Fruit fly (Drosophila melanogaster) whole organism, embryonic: Measurements from ENCODE around the gene CG8097.

ENCODE experiments used
- Abd-B ChIP-seq: fragments of 200-800 bp; sonication (Bioruptor generic); optimal IDR thresholded peaks from 2 replicates; lab custom pipeline; 2018; ENCODE audit warnings: missing biosample characterization, mild to moderate bottlenecking, missing genetic modification characterization, moderate library complexity
- BEAF-32 ChIP-seq: fragments of 200-800 bp; sonication (Bioruptor generic); optimal IDR thresholded peaks from 3 replicates; lab custom pipeline; 2017; ENCODE audit warnings: missing biosample characterization, missing genetic modification characterization, mild to moderate bottlenecking, moderate library complexity, missing genetic modification reagents
- CG13624 ChIP-seq: fragments of 200-800 bp; sonication (Bioruptor generic); optimal IDR thresholded peaks from 2 replicates; lab custom pipeline; 2016; ENCODE audit warnings: missing biosample characterization, missing genetic modification characterization
- CG14014 ChIP-seq: fragments of 200-800 bp; sonication (Bioruptor generic); IDR thresholded peaks from 2 replicates; pipeline ENCODE4 v1.3.6; 2022; ENCODE audit warnings: missing biosample characterization, missing genetic modification characterization
- CG14860 ChIP-seq: fragments of 200-800 bp; sonication (Bioruptor generic); IDR thresholded peaks from 3 replicates; pipeline ENCODE4 v1.3.6; 2022; ENCODE audit warnings: missing biosample characterization, missing genetic modification characterization; ENCODE audit not compliant: partially characterized antibody
- CG15011 ChIP-seq: fragments of 200-800 bp; sonication (Bioruptor generic); optimal IDR thresholded peaks from 3 replicates; lab custom pipeline; 2018; ENCODE audit warnings: missing biosample characterization, mild to moderate bottlenecking, missing genetic modification characterization
- CG17328 ChIP-seq: fragments of 200-800 bp; sonication (Bioruptor generic); IDR thresholded peaks from 2 replicates; pipeline ENCODE4 v1.3.6; 2022; ENCODE audit warnings: missing biosample characterization, missing genetic modification characterization
- CG18619 ChIP-seq: fragments of 200-800 bp; sonication (Bioruptor generic); optimal IDR thresholded peaks from 3 replicates; lab custom pipeline; 2017; ENCODE audit warnings: missing biosample characterization, mild to moderate bottlenecking, missing genetic modification characterization
- CG30020 ChIP-seq: fragments of 200-800 bp; optimal IDR thresholded peaks from 2 replicates; lab custom pipeline; 2019; ENCODE audit warnings: missing biosample characterization, mild to moderate bottlenecking, missing genetic modification characterization, moderate library complexity
- CG31224 ChIP-seq: fragments of 200-800 bp; sonication (Bioruptor generic); IDR thresholded peaks from 2 replicates; pipeline ENCODE4 v1.3.6; 2022; ENCODE audit warnings: missing biosample characterization, missing genetic modification characterization
- CG31365 ChIP-seq: fragments of 200-800 bp; sonication (Bioruptor generic); optimal IDR thresholded peaks from 2 replicates; lab custom pipeline; 2018; ENCODE audit warnings: missing biosample characterization, mild to moderate bottlenecking, missing genetic modification characterization
- CG34422 ChIP-seq: fragments of 200-800 bp; sonication (Bioruptor generic); IDR thresholded peaks from 3 replicates; pipeline ENCODE4 v1.3.6; 2022; ENCODE audit warnings: missing biosample characterization, missing genetic modification characterization
- CG3726 ChIP-seq: fragments of 200-800 bp; sonication (Bioruptor generic); IDR thresholded peaks from 3 replicates; pipeline ENCODE4, ENCODE4 v1.3.6; 2022; ENCODE audit warnings: missing biosample characterization, missing genetic modification characterization
- CG5953 ChIP-seq: fragments of 200-800 bp; sonication (Bioruptor generic); IDR thresholded peaks from 2 replicates; pipeline ENCODE4 v1.3.6; 2022; ENCODE audit warnings: missing biosample characterization, missing genetic modification characterization
- CG7357 ChIP-seq: fragments of 200-800 bp; sonication (Bioruptor generic); IDR thresholded peaks from 3 replicates; pipeline ENCODE4 v1.3.6; 2022; ENCODE audit warnings: missing biosample characterization, missing genetic modification characterization
- CG9215 ChIP-seq: fragments of 200-800 bp; sonication (Bioruptor generic); IDR thresholded peaks from 2 replicates; pipeline ENCODE4 v1.3.6; 2022; ENCODE audit warnings: missing biosample characterization, missing genetic modification characterization
- CTCF ChIP-seq: fragments of 200-800 bp; sonication (Bioruptor generic); optimal IDR thresholded peaks from 2 replicates; lab custom pipeline; 2017; ENCODE audit warnings: missing biosample characterization, mild to moderate bottlenecking, missing genetic modification characterization, moderate library complexity
- CrebB ChIP-seq: fragments of 200-800 bp; sonication (Bioruptor generic); optimal IDR thresholded peaks from 3 replicates; lab custom pipeline; 2018; ENCODE audit warnings: missing biosample characterization, mild to moderate bottlenecking, missing genetic modification characterization
- D ChIP-seq, 2 experiments: fragments of 200-800 bp in 1 of 2; fragments of >200 bp in 1 of 2; sonication (Bioruptor generic) in 1 of 2; optimal IDR thresholded peaks; 2 replicates in 1 of 2; 3 replicates in 1 of 2; lab custom pipeline; 2017; ENCODE audit warnings: mild to moderate bottlenecking in 1 of 2, missing biosample characterization in 1 of 2, missing genetic modification characterization in 1 of 2, missing genetic modification reagents in 1 of 2
- D19B ChIP-seq: fragments of 200-800 bp; sonication (Bioruptor generic); optimal IDR thresholded peaks from 2 replicates; lab custom pipeline; 2017; ENCODE audit warnings: missing biosample characterization, mild to moderate bottlenecking, missing genetic modification characterization
- Dad ChIP-seq: fragments of 200-800 bp; sonication (Bioruptor generic); optimal IDR thresholded peaks from 3 replicates; lab custom pipeline; 2016; ENCODE audit warnings: missing biosample characterization, missing genetic modification characterization
- E2f1 ChIP-seq: fragments of 200-800 bp; sonication (Bioruptor generic); IDR thresholded peaks from 2 replicates; pipeline ENCODE4 v1.3.6; 2022; ENCODE audit warnings: missing biosample characterization, missing genetic modification characterization
- E2f2 ChIP-seq: fragments of 200-800 bp; sonication (Bioruptor generic); IDR thresholded peaks from 2 replicates; pipeline ENCODE4 v1.3.6; 2022; ENCODE audit warnings: missing biosample characterization, missing genetic modification characterization
- Hr78 ChIP-seq, 2 experiments: fragments of 200-800 bp in 1 of 2; fragments of >200 bp in 1 of 2; sonication (Bioruptor generic) in 1 of 2; optimal IDR thresholded peaks; 2 replicates each; lab custom pipeline; 2017 to 2019; ENCODE audit warnings: missing biosample characterization in 2 of 2, missing genetic modification characterization in 2 of 2, mild to moderate bottlenecking in 1 of 2, moderate library complexity in 1 of 2
- MBD-R2 ChIP-seq: fragments of 200-800 bp; sonication (Bioruptor generic); IDR thresholded peaks from 2 replicates; pipeline ENCODE4 v1.3.6; 2022; ENCODE audit warnings: missing biosample characterization, missing genetic modification characterization
- MTF-1 ChIP-seq: fragments of 200-800 bp; sonication (Bioruptor generic); optimal IDR thresholded peaks from 2 replicates; lab custom pipeline; 2018; ENCODE audit warnings: missing biosample characterization, mild to moderate bottlenecking, missing genetic modification characterization, borderline replicate concordance
- NC2β ChIP-seq: fragments of 200-800 bp; sonication (Bioruptor generic); optimal IDR thresholded peaks from 2 replicates; lab custom pipeline; 2016; ENCODE audit warnings: missing biosample characterization, missing genetic modification characterization
- NFAT ChIP-seq: fragments of 200-800 bp; sonication (Bioruptor generic); IDR thresholded peaks from 2 replicates; pipeline ENCODE4 v1.3.6; 2022; ENCODE audit warnings: missing biosample characterization, missing genetic modification characterization
- NfI ChIP-seq: fragments of 200-800 bp; sonication (Bioruptor generic); optimal IDR thresholded peaks from 3 replicates; lab custom pipeline; 2018; ENCODE audit warnings: missing biosample characterization, mild to moderate bottlenecking, missing genetic modification characterization, moderate library complexity
- Sox100B ChIP-seq: fragments of 200-800 bp; sonication (Bioruptor generic); optimal IDR thresholded peaks from 3 replicates; lab custom pipeline; 2018; ENCODE audit warnings: missing biosample characterization, mild to moderate bottlenecking, missing genetic modification characterization
- Sox102F ChIP-seq: fragments of 200-800 bp; sonication (Bioruptor generic); optimal IDR thresholded peaks from 2 replicates; lab custom pipeline; 2018; ENCODE audit warnings: missing biosample characterization, mild to moderate bottlenecking, missing genetic modification characterization, moderate library complexity
- Ssrp ChIP-seq: fragments of 200-800 bp; sonication (Bioruptor generic); optimal IDR thresholded peaks from 2 replicates; lab custom pipeline; 2018; ENCODE audit warnings: missing biosample characterization, mild to moderate bottlenecking, missing genetic modification characterization, moderate library complexity
- TFAM ChIP-seq: fragments of 200-800 bp; sonication (Bioruptor generic); optimal IDR thresholded peaks from 2 replicates; lab custom pipeline; 2017; ENCODE audit warnings: missing biosample characterization, missing genetic modification characterization, inconsistent platforms
- amos ChIP-seq: fragments of 200-800 bp; sonication (Bioruptor generic); IDR thresholded peaks from 2 replicates; pipeline ENCODE4 v1.3.6; 2022; ENCODE audit warnings: missing biosample characterization, missing genetic modification characterization; ENCODE audit not compliant: partially characterized antibody
- ci ChIP-seq: fragments of 200-800 bp; sonication (Bioruptor generic); IDR thresholded peaks from 3 replicates; pipeline ENCODE4 v1.3.6; 2022; ENCODE audit warnings: missing biosample characterization, missing genetic modification characterization
- corto ChIP-seq: fragments of 200-800 bp; sonication (Bioruptor generic); optimal IDR thresholded peaks from 2 replicates; lab custom pipeline; 2016; ENCODE audit warnings: missing biosample characterization, mild to moderate bottlenecking, missing genetic modification characterization, moderate library complexity
- crol ChIP-seq: fragments of 200-800 bp; sonication (Bioruptor generic); IDR thresholded peaks from 2 replicates; pipeline ENCODE4 v1.3.6; 2022; ENCODE audit warnings: missing biosample characterization, missing genetic modification characterization
- gcm2 ChIP-seq: fragments of 200-800 bp; sonication (Bioruptor generic); optimal IDR thresholded peaks from 2 replicates; lab custom pipeline; 2016; ENCODE audit warnings: missing biosample characterization, missing genetic modification characterization
- gem ChIP-seq: fragments of 200-800 bp; sonication (Bioruptor generic); optimal IDR thresholded peaks from 2 replicates; lab custom pipeline; 2019; ENCODE audit warnings: missing biosample characterization, mild to moderate bottlenecking, missing genetic modification characterization, moderate library complexity
- jigr1 ChIP-seq: fragments of 200-800 bp; sonication (Bioruptor generic); IDR thresholded peaks from 3 replicates; pipeline ENCODE4 v1.3.6; 2022; ENCODE audit warnings: missing biosample characterization, missing genetic modification characterization
- peb ChIP-seq: fragments of 200-800 bp; sonication (Bioruptor generic); IDR thresholded peaks from 2 replicates; pipeline ENCODE4 v1.3.6; 2022; ENCODE audit warnings: missing biosample characterization, missing genetic modification characterization
- ro ChIP-seq: fragments of 200-800 bp; sonication (Bioruptor generic); IDR thresholded peaks from 2 replicates; pipeline ENCODE4 v1.3.6; 2022; ENCODE audit warnings: missing biosample characterization, missing genetic modification characterization
- sr ChIP-seq: fragments of 200-800 bp; sonication (Bioruptor generic); IDR thresholded peaks from 3 replicates; pipeline ENCODE4 v1.3.6; 2022; ENCODE audit warnings: missing biosample characterization, missing genetic modification characterization
- sug ChIP-seq: fragments of 200-800 bp; optimal IDR thresholded peaks from 2 replicates; lab custom pipeline; 2019; ENCODE audit warnings: missing biosample characterization, mild to moderate bottlenecking, missing genetic modification characterization, moderate library complexity
- tap ChIP-seq: fragments of 200-800 bp; optimal IDR thresholded peaks from 3 replicates; lab custom pipeline; 2019; ENCODE audit warnings: missing biosample characterization, mild to moderate bottlenecking, missing genetic modification characterization, moderate library complexity
- tgo ChIP-seq: fragments of 200-800 bp; sonication (Bioruptor generic); IDR thresholded peaks from 3 replicates; pipeline ENCODE4 v1.3.6; 2022; ENCODE audit warnings: missing biosample characterization, missing genetic modification characterization
- vfl ChIP-seq: fragments of 200-800 bp; sonication (Bioruptor generic); optimal IDR thresholded peaks from 2 replicates; lab custom pipeline; 2016; ENCODE audit warnings: missing biosample characterization, missing genetic modification characterization
- zen ChIP-seq: fragments of 200-800 bp; sonication (Bioruptor generic); optimal IDR thresholded peaks from 3 replicates; lab custom pipeline; 2018; ENCODE audit warnings: missing biosample characterization, mild to moderate bottlenecking, missing genetic modification characterization, moderate library complexity
- zfh2 ChIP-seq: fragments of 200-800 bp; sonication (Bioruptor generic); optimal IDR thresholded peaks from 2 replicates; lab custom pipeline; 2016; ENCODE audit warnings: missing biosample characterization, missing genetic modification characterization

CG8097 gene

dm6 chrX:15618953-15619630, 36.1 kb downstream of the CG8097 start (continued):
- no peak for TF ChIP-seq amos (GFP tag; lab: Robert Waterston, UW)
- peak; percentile 74 for TF ChIP-seq E2f1
- peak; percentile 58 for TF ChIP-seq zfh2 (GFP tag; lab: Kevin White, UChicago)
- peak; percentile 83 for TF ChIP-seq Abd-B
- no peak for TF ChIP-seq BEAF-32 (GFP tag; lab: Kevin White, UChicago)
- peak; percentile 86 for TF ChIP-seq Sox102F (GFP tag; lab: Kevin White, UChicago)
- peak; percentile 12 for TF ChIP-seq CTCF
- TF ChIP-seq E2f2 (GFP tag; lab: Robert Waterston, UW), result peak; percentile 42; the same call in 1 of the 2 replicates
- TF ChIP-seq CG7357 (GFP tag; lab: Robert Waterston, UW), result peak; percentile 33; the same call in 1 of the 3 replicates
- TF ChIP-seq zen (tag; lab: Kevin White, UChicago), result peak; percentile 50
- TF ChIP-seq CG14860 (GFP tag; lab: Robert Waterston, UW), result no peak
- TF ChIP-seq CG18619 (GFP tag; lab: Kevin White, UChicago), result peak; percentile 73
- TF ChIP-seq D (optimal IDR thresholded peaks at IDR 0.05; lab: Kevin White, UChicago), result no peak
- peak; percentile 84 for TF ChIP-seq D (GFP tag; optimal IDR thresholded peaks at IDR 0.05; lab: Kevin White, UChicago)
- no peak; the same call in 2 of the 3 replicates for TF ChIP-seq sr (GFP tag; lab: Robert Waterston, UW)
- TF ChIP-seq CG30020 (tag; lab: Kevin White, UChicago), result peak; percentile 32
- TF ChIP-seq ci (GFP tag; lab: Robert Waterston, UW), result peak; percentile 86
- TF ChIP-seq Dad (GFP tag; lab: Kevin White, UChicago), result peak; percentile 57
- TF ChIP-seq MBD-R2 (GFP tag; lab: Robert Waterston, UW), result peak; percentile 40; the same call in 1 of the 2 replicates
- TF ChIP-seq jigr1 (GFP tag; lab: Robert Waterston, UW), result peak; percentile 69; the same call in 2 of the 3 replicates
- no peak for TF ChIP-seq gcm2 (GFP tag; lab: Kevin White, UChicago)
- peak; percentile 59; the same call in 1 of the 2 replicates for TF ChIP-seq NFAT (GFP tag; lab: Robert Waterston, UW)
- TF ChIP-seq CG9215 (GFP tag; lab: Robert Waterston, UW), result peak; percentile 63
- peak; percentile 72 for TF ChIP-seq CG14014 (GFP tag; lab: Robert Waterston, UW)
- TF ChIP-seq CG31224 (GFP tag; lab: Robert Waterston, UW), result peak; percentile 56
- TF ChIP-seq Ssrp, result peak; percentile 78
- peak; percentile 3 for TF ChIP-seq MTF-1 (GFP tag; lab: Kevin White, UChicago)
- TF ChIP-seq CG3726, result peak; percentile 73; the same call in 2 of the 3 replicates
- TF ChIP-seq corto, result no peak
- peak; percentile 27 for TF ChIP-seq vfl (GFP tag; lab: Kevin White, UChicago)
- peak; percentile 69 for TF ChIP-seq Sox100B (GFP tag; lab: Kevin White, UChicago)
- peak; percentile 77 for TF ChIP-seq tgo
- TF ChIP-seq gem (tag; lab: Kevin White, UChicago), result peak; percentile 86
- peak; percentile 61 for TF ChIP-seq CG13624 (GFP tag; lab: Kevin White, UChicago)
- peak; percentile 84 for TF ChIP-seq NfI (GFP tag; lab: Kevin White, UChicago)
- peak; percentile 45 for TF ChIP-seq CG15011 (GFP tag; lab: Kevin White, UChicago)
- TF ChIP-seq ro, result peak; percentile 50
- TF ChIP-seq tap, result peak; percentile 72
- peak; percentile 49 for TF ChIP-seq CrebB
- TF ChIP-seq crol (GFP tag; lab: Robert Waterston, UW), result peak; percentile 93
- TF ChIP-seq CG5953 (GFP tag; lab: Robert Waterston, UW), result no peak
- TF ChIP-seq D19B (GFP tag; lab: Kevin White, UChicago), result peak; percentile 41
- peak; percentile 33 for TF ChIP-seq NC2β (GFP tag; lab: Kevin White, UChicago)
- TF ChIP-seq Hr78 (GFP tag; optimal IDR thresholded peaks at IDR 0.05; lab: Kevin White, UChicago), result no peak
- TF ChIP-seq TFAM (GFP tag; lab: Kevin White, UChicago), result peak; percentile 52
- TF ChIP-seq sug (tag; lab: Kevin White, UChicago), result peak; percentile 87
- peak; percentile 84 for TF ChIP-seq CG34422 (GFP tag; lab: Robert Waterston, UW)
- peak; percentile 43; the same call in 1 of the 2 replicates for TF ChIP-seq peb (GFP tag; lab: Robert Waterston, UW)
- TF ChIP-seq CG17328 (GFP tag; lab: Robert Waterston, UW), result peak; percentile 69
- TF ChIP-seq CG31365 (tag; lab: Kevin White, UChicago), result peak; percentile 52
